Fruit fly (Drosophila melanogaster): Measurements from ENCODE around the gene CG3792.

CG3792 gene

DNA sequence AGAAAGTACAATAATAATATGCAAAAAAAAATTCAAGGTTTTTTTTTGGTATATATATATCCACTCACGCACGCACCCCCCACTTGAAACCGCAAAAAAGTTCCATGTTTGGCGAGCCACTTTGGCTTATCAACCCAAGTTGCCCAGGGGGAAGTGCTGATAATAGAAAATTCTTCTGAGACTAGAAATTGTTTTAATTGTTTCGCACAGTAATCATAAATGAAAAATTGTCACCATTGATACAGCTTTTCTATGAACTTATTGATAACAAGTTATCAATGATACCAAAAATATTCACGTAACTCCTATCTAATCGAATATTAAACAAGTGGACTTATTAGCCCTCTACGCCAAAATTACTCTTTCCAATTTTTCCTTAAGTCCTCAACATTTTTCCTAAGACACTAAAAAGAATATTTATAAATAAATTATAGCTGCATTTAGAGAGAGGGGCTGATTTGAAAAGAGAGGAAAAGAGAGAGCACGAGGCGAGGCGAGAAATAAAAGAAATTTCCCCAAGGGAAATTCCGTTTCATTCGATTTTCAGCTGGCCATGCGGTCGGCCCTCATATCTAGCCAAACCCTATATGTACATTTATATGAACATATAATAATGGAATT lies 21.6 kb downstream of the CG3792 start:
- no peak for TF ChIP-seq CG17801 (GFP tag; optimal IDR thresholded peaks at IDR 0.05; ENCODE audit: partially characterized antibody)

DNA sequence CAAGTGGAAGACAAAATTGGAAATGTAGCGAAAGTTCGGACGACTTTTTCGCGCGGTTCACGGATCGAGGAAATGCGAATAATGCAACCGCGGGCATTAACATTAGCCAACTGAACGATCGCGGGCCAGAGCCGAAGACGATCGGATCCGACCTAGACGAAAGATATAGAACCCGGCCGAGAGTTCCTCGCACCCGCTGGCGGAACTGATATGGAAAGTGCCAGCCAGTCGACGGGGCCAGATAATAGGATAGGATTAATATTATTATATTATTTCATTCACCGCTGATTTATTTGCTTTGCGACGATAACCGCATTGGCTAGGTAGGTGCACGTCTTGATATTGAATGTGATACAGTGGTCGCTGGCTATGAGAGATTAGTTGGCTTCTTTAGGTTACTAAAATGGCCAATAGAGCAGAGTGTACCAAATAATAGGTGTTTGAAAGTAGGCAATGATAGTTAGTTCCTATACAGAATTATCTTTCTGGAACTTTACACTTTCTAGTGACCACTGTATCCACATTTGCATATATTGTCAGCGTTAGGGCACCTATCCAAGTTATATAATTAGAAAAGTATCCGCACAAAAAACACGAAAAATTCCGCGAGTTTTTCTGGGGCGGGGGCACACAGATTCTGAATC lies 22.4 kb downstream of the CG3792 start:
- TF ChIP-seq CG17801 (GFP tag; optimal IDR thresholded peaks at IDR 0.05; ENCODE audit: partially characterized antibody), result peak; percentile 77

DNA sequence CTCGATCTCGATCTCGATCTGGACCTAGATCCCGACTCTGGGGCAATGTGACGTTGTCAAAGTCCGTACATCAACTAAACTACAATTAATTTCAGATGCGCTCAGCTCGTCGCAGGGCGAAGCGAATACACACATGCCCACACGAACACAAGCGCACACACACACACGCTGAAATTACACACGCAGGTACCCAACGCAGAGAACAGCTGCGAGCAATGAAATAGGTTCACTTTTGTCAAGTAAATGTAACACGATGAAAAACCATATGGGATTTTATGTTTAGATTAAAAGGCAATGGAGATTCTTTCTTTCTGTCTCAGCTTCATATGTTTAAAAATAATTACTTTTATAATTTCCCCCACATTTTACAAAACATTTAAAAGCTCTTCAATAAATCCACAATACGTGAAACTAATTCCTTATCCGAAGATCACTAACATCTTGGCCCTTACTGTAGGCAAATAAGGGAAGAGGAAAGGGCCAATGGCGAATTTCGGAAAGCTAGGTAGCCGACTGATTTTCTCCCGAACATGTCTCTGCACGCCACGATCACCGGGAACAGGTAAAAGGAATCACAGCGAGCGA lies 23.3 kb downstream of the CG3792 start:
- TF ChIP-seq CG17801 (GFP tag; optimal IDR thresholded peaks at IDR 0.05; ENCODE audit: partially characterized antibody), result peak; percentile 77

DNA sequence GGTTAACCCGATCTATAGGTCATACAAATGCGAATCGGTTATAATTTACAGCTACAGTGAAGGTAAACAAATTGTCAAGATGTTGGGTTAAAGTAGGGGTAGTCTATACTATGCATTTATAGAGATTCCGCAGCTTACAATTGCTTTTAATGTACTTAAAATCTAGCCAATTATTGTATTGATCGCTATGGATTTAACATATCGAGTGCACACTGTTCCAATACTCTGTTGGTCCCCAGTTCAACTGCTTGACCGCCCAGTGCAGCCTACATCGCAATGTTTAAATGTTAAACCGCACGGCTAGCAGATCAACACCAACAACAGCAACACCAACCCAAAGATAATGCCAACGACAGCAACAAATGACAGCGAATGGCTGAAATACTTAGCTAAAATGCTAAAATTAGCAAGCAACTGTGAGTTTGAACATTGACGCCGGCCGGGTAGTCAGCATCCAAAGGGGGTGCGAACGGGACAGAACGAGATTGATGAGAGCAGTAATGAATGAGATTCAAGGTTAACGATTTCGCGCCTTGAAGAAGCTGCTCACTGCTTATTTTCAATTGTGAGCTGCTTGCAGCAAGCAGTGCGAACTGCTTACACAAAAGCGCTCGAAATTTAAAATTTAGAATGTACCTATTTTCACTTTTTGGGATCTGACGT lies 23.9 kb downstream of the CG3792 start:
- TF ChIP-seq CG17801 (GFP tag; optimal IDR thresholded peaks at IDR 0.05; ENCODE audit: partially characterized antibody), result no peak

DNA sequence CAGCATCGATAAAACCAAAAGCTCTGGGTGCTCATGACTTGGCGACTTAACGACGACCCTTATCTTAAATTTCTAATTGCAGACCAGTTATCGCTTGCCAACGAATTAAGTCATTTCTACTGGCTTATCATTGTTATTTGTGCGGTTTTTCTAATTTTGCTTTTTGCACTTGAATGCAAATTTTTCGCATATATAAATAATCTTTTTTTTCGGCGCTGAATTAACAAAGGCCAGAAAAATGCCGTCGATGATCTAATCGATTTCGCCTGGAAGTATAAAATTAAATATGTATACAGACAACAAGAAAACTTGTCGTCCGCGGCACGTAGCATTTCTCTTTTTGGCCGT lies 24.4 kb downstream of the CG3792 start:
- TF ChIP-seq CG17801 (GFP tag; optimal IDR thresholded peaks at IDR 0.05; ENCODE audit: partially characterized antibody), result no peak

DNA sequence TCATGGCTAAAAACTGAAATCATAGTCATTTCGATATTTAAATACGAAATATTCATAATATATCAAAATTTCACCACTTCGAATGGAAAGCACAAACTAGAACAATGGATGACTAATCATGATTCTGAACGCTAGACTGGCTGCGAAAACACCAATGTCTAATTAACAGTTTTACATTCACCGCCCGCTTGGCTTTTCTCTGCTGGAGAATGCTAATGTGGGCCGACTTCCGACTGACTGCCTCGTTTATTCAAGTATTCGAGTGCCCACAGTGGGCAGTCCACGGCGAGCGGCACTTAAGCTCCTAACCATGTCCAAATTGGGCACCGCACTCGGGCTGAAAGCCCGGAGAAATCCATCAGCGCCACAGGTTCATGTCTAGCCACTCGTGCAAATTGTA lies 24.9 kb downstream of the CG3792 start:
- TF ChIP-seq CG17801 (GFP tag; optimal IDR thresholded peaks at IDR 0.05; ENCODE audit: partially characterized antibody), result no peak

DNA sequence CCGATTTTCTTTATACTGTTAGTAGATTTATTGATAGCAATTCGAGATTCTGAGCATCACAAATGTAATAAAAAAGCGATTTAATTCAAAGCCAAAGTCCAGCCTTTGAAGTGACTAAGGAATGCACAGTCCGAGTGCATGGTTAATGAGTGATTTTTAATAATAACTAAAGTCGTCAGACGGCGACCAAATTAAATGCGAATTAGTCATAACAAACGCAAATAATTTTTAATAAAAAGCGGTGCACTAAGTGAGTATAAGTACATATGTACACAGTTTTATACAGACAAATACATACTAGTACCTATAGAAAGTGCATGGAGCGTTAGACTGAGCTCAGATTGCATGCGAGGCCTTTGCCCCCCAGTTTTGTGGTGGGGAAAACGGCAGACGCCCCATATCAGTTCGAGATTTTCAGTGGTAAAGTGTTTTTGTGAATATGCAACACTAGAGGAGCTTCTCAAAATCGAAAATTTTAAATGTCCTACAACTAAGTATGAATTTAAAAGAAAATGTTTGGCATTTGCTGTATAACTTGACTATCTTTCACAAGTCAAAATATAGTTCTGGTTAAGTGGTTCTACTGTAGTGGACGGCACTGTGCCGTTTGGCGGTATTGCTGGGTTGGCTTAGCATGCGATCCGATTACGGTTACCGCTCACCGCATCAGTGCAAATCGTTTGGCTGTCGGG lies 25.7 kb downstream of the CG3792 start:
- TF ChIP-seq CG17801 (GFP tag; optimal IDR thresholded peaks at IDR 0.05; ENCODE audit: partially characterized antibody), result peak; percentile 46

DNA sequence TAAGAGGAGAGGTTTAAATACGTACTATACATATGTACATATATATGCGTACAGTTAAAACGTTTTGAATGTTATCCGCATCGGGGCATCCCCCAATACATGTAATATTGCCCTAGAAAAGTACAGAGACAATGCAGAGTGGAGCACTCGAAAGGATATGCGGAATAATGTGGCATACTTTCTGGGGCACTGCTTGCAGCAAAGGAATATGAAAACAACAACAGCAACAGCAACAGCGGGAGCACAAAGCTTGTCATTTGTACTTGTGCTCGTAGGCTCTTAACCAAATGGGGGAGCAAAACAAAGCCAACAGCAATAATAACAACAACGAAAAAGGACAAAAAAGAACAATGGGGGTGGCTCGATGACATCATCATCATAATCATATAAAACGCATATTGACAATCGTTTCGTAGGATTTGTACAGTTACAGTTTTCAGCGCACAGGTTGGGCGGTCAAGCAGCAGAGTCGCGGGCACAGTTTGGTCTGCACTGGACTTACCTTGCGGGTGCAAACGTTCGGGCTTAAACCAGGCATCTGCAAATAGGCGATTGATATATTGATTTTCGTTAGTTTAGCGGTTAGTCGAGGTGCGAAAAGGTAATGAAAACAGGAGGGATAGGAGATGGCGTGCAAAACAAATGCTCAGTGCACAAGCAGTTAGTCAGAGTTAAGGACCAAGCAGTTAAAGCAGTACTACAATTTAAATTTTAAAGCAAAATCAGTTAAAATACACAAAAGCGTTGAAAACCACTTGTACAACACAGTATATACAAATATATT lies 26.8 kb downstream of the CG3792 start:
- no peak for TF ChIP-seq CG17801 (GFP tag; optimal IDR thresholded peaks at IDR 0.05; ENCODE audit: partially characterized antibody)

DNA sequence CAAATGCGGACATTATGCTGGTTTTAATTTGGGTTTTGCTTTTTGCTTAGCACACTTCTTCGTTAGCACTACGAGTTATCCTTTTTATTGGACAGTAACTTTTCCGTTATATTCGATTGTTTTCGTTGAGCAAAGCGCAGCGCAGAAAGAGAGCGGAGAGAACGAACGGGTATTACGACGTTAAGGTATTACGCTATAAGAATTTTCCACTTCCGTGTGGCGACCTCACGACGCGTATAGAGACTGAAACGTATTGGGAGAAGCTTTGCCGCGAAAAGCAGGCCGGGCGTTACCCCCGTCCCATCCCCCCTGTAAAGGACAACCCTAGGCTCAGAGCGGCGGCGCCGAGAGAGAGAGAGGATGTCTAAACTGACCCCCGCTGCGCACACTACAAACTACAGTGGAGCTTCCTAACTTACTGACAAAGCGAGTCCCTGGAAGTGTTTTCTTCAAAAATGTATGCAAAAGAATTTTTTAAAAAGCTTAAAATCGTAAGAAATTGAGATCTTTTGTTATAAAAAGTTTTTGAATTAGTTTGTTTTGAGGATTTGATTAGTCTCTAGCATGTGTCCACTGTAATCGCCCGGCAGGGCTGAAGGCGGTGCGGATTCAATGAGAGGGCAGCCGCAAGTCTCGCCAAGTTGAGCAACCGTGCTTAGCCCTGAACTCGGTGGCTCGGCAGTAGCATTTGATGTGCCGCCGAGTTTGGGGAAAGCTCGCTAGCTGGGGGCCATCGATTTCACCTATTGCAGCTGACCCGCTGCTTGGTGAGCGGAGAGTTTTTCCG lies 27.8 kb downstream of the CG3792 start:
- peak; percentile 87 for TF ChIP-seq CG17801 (GFP tag; optimal IDR thresholded peaks at IDR 0.05; ENCODE audit: partially characterized antibody)

DNA sequence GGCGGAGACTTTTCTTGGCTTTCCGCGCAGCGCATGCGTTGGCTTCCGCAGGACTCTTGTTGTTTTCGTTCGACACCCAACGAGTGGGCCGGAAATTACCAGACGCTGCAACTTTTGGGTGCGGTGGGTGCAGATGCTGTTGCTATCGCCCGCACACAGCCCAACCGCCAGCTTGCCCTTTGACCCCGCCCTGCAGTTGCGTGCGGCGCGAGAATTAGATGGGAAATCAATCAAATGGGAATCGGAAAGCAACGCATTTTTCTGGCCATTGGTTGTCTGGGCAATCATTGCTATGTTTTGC lies 28.3 kb downstream of the CG3792 start:
- TF ChIP-seq CG17801 (GFP tag; optimal IDR thresholded peaks at IDR 0.05; ENCODE audit: partially characterized antibody), result no peak

DNA sequence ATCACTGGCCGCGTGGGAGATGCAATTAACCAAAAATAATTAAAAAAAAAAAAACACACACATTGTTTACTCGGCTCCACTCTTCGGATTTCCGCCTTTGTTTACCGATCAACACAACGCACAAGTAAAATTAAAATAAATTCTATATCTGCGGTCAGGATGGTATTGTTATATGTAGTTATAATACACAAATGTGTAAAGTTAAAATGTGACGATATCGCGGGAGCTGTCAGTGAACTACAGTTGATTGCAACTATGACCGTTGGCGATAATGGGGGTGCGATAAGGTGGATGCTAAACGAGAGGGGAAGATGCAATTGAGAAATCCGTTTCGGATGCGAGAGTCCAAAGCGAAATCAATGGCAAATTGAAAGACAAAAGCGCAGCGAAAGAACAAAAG lies 29.2 kb downstream of the CG3792 start:
- TF ChIP-seq CG17801 (GFP tag; optimal IDR thresholded peaks at IDR 0.05; ENCODE audit: partially characterized antibody), result no peak

DNA sequence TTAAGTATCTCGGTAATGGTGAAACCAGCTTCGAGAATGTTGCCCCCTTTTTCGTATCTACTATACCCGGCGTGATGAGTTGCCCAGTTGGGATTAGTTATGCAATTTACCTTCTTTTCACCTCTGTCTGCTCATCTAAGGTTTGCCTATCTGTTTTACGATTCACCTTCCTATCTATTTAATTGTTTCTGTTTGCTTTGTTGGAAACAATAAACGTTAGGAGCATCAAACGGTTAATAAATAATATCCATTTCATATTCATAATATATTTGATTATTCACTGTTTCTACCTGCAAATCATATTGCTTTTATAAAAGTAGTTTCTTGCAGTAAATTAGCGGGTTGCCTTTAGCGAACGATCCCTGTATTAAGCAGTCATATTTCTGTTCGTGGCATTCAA lies 30.1 kb downstream of the CG3792 start:
- TF ChIP-seq CG17801 (GFP tag; optimal IDR thresholded peaks at IDR 0.05; ENCODE audit: partially characterized antibody), result peak; percentile 52

DNA sequence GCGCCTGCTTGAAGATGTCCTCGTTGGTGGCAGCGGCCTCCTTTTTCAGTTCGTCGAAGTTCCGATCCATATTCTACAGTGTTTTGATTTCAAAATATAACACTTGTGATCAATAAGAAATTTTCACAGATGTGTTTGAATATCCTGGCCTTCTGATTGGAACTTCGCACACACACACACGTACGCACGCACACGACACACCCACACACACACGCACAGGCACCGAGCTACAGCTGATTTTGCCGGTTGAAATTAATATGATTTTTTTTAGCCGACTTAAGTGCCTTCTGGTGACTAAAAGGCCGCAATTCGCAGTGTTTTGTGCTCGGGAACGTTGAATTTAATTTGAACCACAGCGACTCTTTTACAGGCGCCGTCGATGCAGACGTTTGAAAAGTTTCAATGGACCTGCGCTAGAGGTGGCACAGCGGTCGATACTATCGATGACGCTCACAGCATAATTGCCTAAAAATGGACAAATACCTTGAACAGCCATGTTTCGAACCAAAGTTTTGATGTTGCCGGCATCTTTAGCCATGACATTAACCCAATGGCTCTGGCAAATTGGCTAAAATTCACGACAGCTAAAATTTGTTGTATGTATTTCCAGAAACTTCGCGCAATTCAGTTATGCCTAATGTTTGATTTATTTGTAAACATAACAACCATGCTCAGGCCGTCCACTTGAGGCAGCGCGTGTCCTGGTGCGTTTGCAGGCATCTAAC lies 32.4 kb downstream of the CG3792 start, which contains the start of gene Rtnl1:
Rtnl1 (minus strand) TSS at position 415 of the 725 bp plus-strand sequence.
- TF ChIP-seq CG17801 (GFP tag; optimal IDR thresholded peaks at IDR 0.05; ENCODE audit: partially characterized antibody), result peak; percentile 42

Measured in ovary, adult (tissue).